Worm (Caenorhabditis elegans) whole organism, late embryonic: ENCODE data around the gene srd-27.

Experiments
- ama-1 ChIP-seq: fragments of 150-350 bp; optimal IDR thresholded peaks from 2 replicates; lab custom pipeline; 2014
- ceh-24 ChIP-seq: sonication (generic microtip); optimal IDR thresholded peaks from 2 replicates; lab custom pipeline; 2016; ENCODE audit warnings: mild to moderate bottlenecking, missing genetic modification characterization, missing compliant biosample characterization
- elt-2 ChIP-seq: sonication (generic microtip); optimal IDR thresholded peaks from 2 replicates; lab custom pipeline; 2016; ENCODE audit warnings: missing genetic modification reagents, missing genetic modification characterization, missing compliant biosample characterization
- pha-4 ChIP-seq: fragments of 150-350 bp; optimal IDR thresholded peaks from 2 replicates; lab custom pipeline; 2018; ENCODE audit warnings: missing biosample characterization, missing genetic modification reagents, missing genetic modification characterization
- sdc-2 ChIP-seq: sonication (generic microtip); optimal IDR thresholded peaks from 2 replicates; lab custom pipeline; 2016; ENCODE audit warnings: missing genotype, missing genetic modification characterization, missing compliant biosample characterization
- tbx-2 ChIP-seq: sonication (generic microtip); optimal IDR thresholded peaks from 2 replicates; lab custom pipeline; 2016; ENCODE audit warnings: missing genetic modification characterization, missing compliant biosample characterization
- unc-86 ChIP-seq: sonication (generic microtip); optimal IDR thresholded peaks from 2 replicates; lab custom pipeline; 2016; ENCODE audit warnings: missing genetic modification characterization, missing compliant biosample characterization

- TF ChIP-seq tbx-2 (tag; lab: Kevin White, UChicago) (no peak), elt-2 (no peak), unc-86 (tag; lab: Kevin White, UChicago) (no peak), ama-1 (lab: Kevin White, UChicago) (no peak), sdc-2 (tag; lab: Kevin White, UChicago) (no peak), pha-4 (tag; lab: Kevin White, UChicago) (no peak), ceh-24 (tag; lab: Kevin White, UChicago) (no peak)
These were observed 44.7 kb upstream of the srd-27 start, which contains the start of gene str-9 for ce11 chrV:15758449-15758848.
